Fruit fly (Drosophila melanogaster) whole organism, embryonic: ENCODE measurements around the gene Snx21.

Experiments used
- CG10209 ChIP-seq: fragments of 200-800 bp; sonication (Bioruptor generic); optimal IDR thresholded peaks from 3 replicates; lab custom pipeline; 2017; ENCODE audit warnings: missing biosample characterization, mild to moderate bottlenecking, missing genetic modification characterization, missing genetic modification reagents
- CG12391 ChIP-seq: fragments of 200-800 bp; sonication (Bioruptor generic); optimal IDR thresholded peaks from 3 replicates; lab custom pipeline; 2018; ENCODE audit warnings: missing biosample characterization, mild to moderate bottlenecking, missing genetic modification characterization, moderate library complexity
- CG12769 ChIP-seq: fragments of 200-800 bp; sonication (Bioruptor generic); optimal IDR thresholded peaks from 2 replicates; lab custom pipeline; 2019; ENCODE audit warnings: missing biosample characterization, mild to moderate bottlenecking, missing genetic modification characterization, moderate library complexity
- CG14050 ChIP-seq: fragments of 200-800 bp; sonication (Bioruptor generic); IDR thresholded peaks from 3 replicates; pipeline ENCODE4 v1.3.6; 2022; ENCODE audit warnings: missing biosample characterization, missing genetic modification characterization
- CG1647 ChIP-seq: fragments of 200-800 bp; sonication (Bioruptor generic); optimal IDR thresholded peaks from 3 replicates; lab custom pipeline; 2016; ENCODE audit warnings: missing biosample characterization, missing genetic modification characterization
- CG1792 ChIP-seq: fragments of 200-800 bp; sonication (Bioruptor generic); optimal IDR thresholded peaks from 2 replicates; lab custom pipeline; 2016; ENCODE audit warnings: missing biosample characterization, missing genetic modification characterization
- CG18619 ChIP-seq: fragments of 200-800 bp; sonication (Bioruptor generic); optimal IDR thresholded peaks from 3 replicates; lab custom pipeline; 2017; ENCODE audit warnings: missing biosample characterization, mild to moderate bottlenecking, missing genetic modification characterization
- CG31224 ChIP-seq: fragments of 200-800 bp; sonication (Bioruptor generic); IDR thresholded peaks from 2 replicates; pipeline ENCODE4 v1.3.6; 2022; ENCODE audit warnings: missing biosample characterization, missing genetic modification characterization
- CG3163 ChIP-seq: fragments of 200-800 bp; sonication (Bioruptor generic); optimal IDR thresholded peaks from 3 replicates; lab custom pipeline; 2016; ENCODE audit warnings: missing biosample characterization, missing genetic modification characterization
- CG32532 ChIP-seq: fragments of 200-800 bp; sonication (Bioruptor generic); IDR thresholded peaks from 2 replicates; pipeline ENCODE4 v1.3.6; 2022; ENCODE audit warnings: missing biosample characterization, missing genetic modification characterization
- CG8944 ChIP-seq: fragments of 200-800 bp; sonication (Bioruptor generic); optimal IDR thresholded peaks from 3 replicates; lab custom pipeline; 2016; ENCODE audit warnings: missing biosample characterization, missing genetic modification characterization
- CG9932 ChIP-seq: fragments of 200-800 bp; sonication (Bioruptor generic); IDR thresholded peaks from 2 replicates; pipeline ENCODE4 v1.3.6; 2022; ENCODE audit warnings: missing biosample characterization, missing genetic modification characterization
- CoRest ChIP-seq: fragments of 200-800 bp; sonication (Bioruptor generic); optimal IDR thresholded peaks from 3 replicates; lab custom pipeline; 2018; ENCODE audit warnings: missing biosample characterization, mild to moderate bottlenecking, missing genetic modification characterization, moderate library complexity
- Dfd ChIP-seq, 2 experiments: fragments of >200 bp; optimal IDR thresholded peaks; 2 replicates each; lab custom pipeline; 2017; ENCODE audit warnings: missing biosample characterization in 2 of 2, missing genetic modification characterization in 2 of 2
- Dip3 ChIP-seq: fragments of 200-800 bp; sonication (Bioruptor generic); optimal IDR thresholded peaks from 3 replicates; lab custom pipeline; 2016; ENCODE audit warnings: missing biosample characterization, missing genetic modification characterization
- MBD-R2 ChIP-seq: fragments of 200-800 bp; sonication (Bioruptor generic); IDR thresholded peaks from 2 replicates; pipeline ENCODE4 v1.3.6; 2022; ENCODE audit warnings: missing biosample characterization, missing genetic modification characterization
- Mrtf ChIP-seq: fragments of 200-800 bp; sonication (Bioruptor generic); IDR thresholded peaks from 3 replicates; pipeline ENCODE4 v1.3.6; 2022; ENCODE audit warnings: missing biosample characterization, missing genetic modification characterization
- NFAT ChIP-seq: fragments of 200-800 bp; sonication (Bioruptor generic); IDR thresholded peaks from 2 replicates; pipeline ENCODE4 v1.3.6; 2022; ENCODE audit warnings: missing biosample characterization, missing genetic modification characterization
- Pdp1 ChIP-seq, 2 experiments: fragments of 200-800 bp; sonication (Bioruptor generic); optimal IDR thresholded peaks; 3 replicates each; lab custom pipeline; 2016; ENCODE audit warnings: missing biosample characterization in 2 of 2, missing genetic modification characterization in 2 of 2, mild to moderate bottlenecking in 1 of 2, moderate library complexity in 1 of 2
- Poxn ChIP-seq: fragments of 200-800 bp; sonication (Bioruptor generic); IDR thresholded peaks from 2 replicates; pipeline ENCODE4 v1.3.6; 2022; ENCODE audit warnings: missing biosample characterization, missing genetic modification characterization
- Ptx1 ChIP-seq: fragments of 200-800 bp; sonication (Bioruptor generic); IDR thresholded peaks from 2 replicates; pipeline ENCODE4 v1.3.6; 2022; ENCODE audit warnings: missing biosample characterization, missing genetic modification characterization
- Ravus ChIP-seq: fragments of 200-800 bp; sonication (Bioruptor generic); IDR thresholded peaks from 2 replicates; pipeline ENCODE4 v1.3.6; 2022; ENCODE audit warnings: missing biosample characterization, missing genetic modification characterization
- Scr ChIP-seq: fragments of 200-800 bp; sonication (Bioruptor generic); IDR thresholded peaks from 2 replicates; pipeline ENCODE4 v1.3.6; 2022; ENCODE audit warnings: missing biosample characterization, missing genetic modification characterization; ENCODE audit not compliant: partially characterized antibody
- Sry-δ ChIP-seq: fragments of 200-800 bp; sonication (Bioruptor generic); optimal IDR thresholded peaks from 2 replicates; lab custom pipeline; 2016; ENCODE audit warnings: missing biosample characterization, missing genetic modification characterization
- az2 ChIP-seq: fragments of 200-800 bp; sonication (Bioruptor generic); optimal IDR thresholded peaks from 3 replicates; lab custom pipeline; 2016; ENCODE audit warnings: missing biosample characterization, missing genetic modification characterization
- cad ChIP-seq: fragments of >200 bp; optimal IDR thresholded peaks from 2 replicates; lab custom pipeline; 2017; ENCODE audit warnings: missing biosample characterization, missing genetic modification characterization
- chif ChIP-seq, 2 experiments: fragments of 200-800 bp; sonication (Bioruptor generic); optimal IDR thresholded peaks; 3 replicates each; lab custom pipeline; 2016; ENCODE audit warnings: missing biosample characterization in 2 of 2, missing genetic modification characterization in 2 of 2
- crol ChIP-seq: fragments of 200-800 bp; sonication (Bioruptor generic); IDR thresholded peaks from 2 replicates; pipeline ENCODE4 v1.3.6; 2022; ENCODE audit warnings: missing biosample characterization, missing genetic modification characterization
- fd64A ChIP-seq: fragments of 200-800 bp; sonication (Bioruptor generic); optimal IDR thresholded peaks from 3 replicates; lab custom pipeline; 2018; ENCODE audit warnings: missing biosample characterization, mild to moderate bottlenecking, missing genetic modification characterization
- gsb-n ChIP-seq: fragments of 200-800 bp; sonication (Bioruptor generic); optimal IDR thresholded peaks from 3 replicates; lab custom pipeline; 2018; ENCODE audit warnings: missing biosample characterization, mild to moderate bottlenecking, missing genetic modification characterization
- ham ChIP-seq: fragments of 200-800 bp; sonication (Bioruptor generic); IDR thresholded peaks from 2 replicates; pipeline ENCODE4 v1.3.6; 2022; ENCODE audit warnings: missing biosample characterization, missing genetic modification characterization
- hbn ChIP-seq: fragments of 200-800 bp; sonication (Bioruptor generic); IDR thresholded peaks from 2 replicates; pipeline ENCODE4 v1.3.6; 2022; ENCODE audit warnings: missing biosample characterization, missing genetic modification characterization; ENCODE audit not compliant: partially characterized antibody
- insv ChIP-seq, 2 experiments: fragments of 200-800 bp; sonication (Bioruptor generic); optimal IDR thresholded peaks; 3 replicates each; lab custom pipeline; 2016 to 2018; ENCODE audit warnings: missing biosample characterization in 2 of 2, missing genetic modification characterization in 2 of 2
- kah ChIP-seq: fragments of 200-800 bp; sonication (Bioruptor generic); optimal IDR thresholded peaks from 2 replicates; lab custom pipeline; 2018; ENCODE audit warnings: missing biosample characterization, mild to moderate bottlenecking, missing genetic modification characterization
- odd ChIP-seq: fragments of 200-800 bp; sonication (Bioruptor generic); optimal IDR thresholded peaks from 2 replicates; lab custom pipeline; 2017; ENCODE audit warnings: missing biosample characterization, mild to moderate bottlenecking, missing genetic modification characterization
- row ChIP-seq: fragments of 200-800 bp; sonication (Bioruptor generic); IDR thresholded peaks from 3 replicates; pipeline ENCODE4 v1.3.6; 2022; ENCODE audit warnings: missing biosample characterization, missing genetic modification characterization
- sna ChIP-seq: fragments of 200-800 bp; sonication (Bioruptor generic); IDR thresholded peaks from 2 replicates; pipeline ENCODE4 v1.3.6; 2022; ENCODE audit warnings: missing biosample characterization, missing genetic modification characterization; ENCODE audit not compliant: partially characterized antibody
- sug ChIP-seq: fragments of 200-800 bp; optimal IDR thresholded peaks from 2 replicates; lab custom pipeline; 2019; ENCODE audit warnings: missing biosample characterization, mild to moderate bottlenecking, missing genetic modification characterization, moderate library complexity
- trem ChIP-seq: fragments of 200-800 bp; optimal IDR thresholded peaks from 3 replicates; lab custom pipeline; 2019; ENCODE audit warnings: missing biosample characterization, mild to moderate bottlenecking, missing genetic modification characterization, moderate library complexity
- wdn ChIP-seq: fragments of 200-800 bp; sonication (Bioruptor generic); IDR thresholded peaks from 2 replicates; pipeline ENCODE4 v1.3.6; 2022; ENCODE audit warnings: missing biosample characterization, missing genetic modification characterization
- yki ChIP-seq: fragments of >200 bp; optimal IDR thresholded peaks from 3 replicates; lab custom pipeline; 2018
- z ChIP-seq: fragments of 200-800 bp; sonication (Bioruptor generic); IDR thresholded peaks from 3 replicates; pipeline ENCODE4 v1.3.6; 2022; ENCODE audit warnings: missing biosample characterization, missing genetic modification characterization
- zen2 ChIP-seq: fragments of 200-800 bp; sonication (Bioruptor generic); IDR thresholded peaks from 3 replicates; pipeline ENCODE4 v1.3.6; 2022; ENCODE audit warnings: missing biosample characterization, missing genetic modification characterization; ENCODE audit not compliant: partially characterized antibody

Gene Snx21

dm6 chr2L:2727364-2727763 lies 38.1 kb downstream of the Snx21 start (continued):
- TF ChIP-seq CG1792 (GFP tag; lab: Kevin White, UChicago) (no peak), wdn (GFP tag; lab: Robert Waterston, UW) (peak; percentile 4; the same call in 1 of the 2 replicates), kah (GFP tag; lab: Kevin White, UChicago) (no peak), Mrtf (GFP tag; lab: Robert Waterston, UW) (no peak), CG1647 (GFP tag; lab: Kevin White, UChicago) (no peak), fd64A (GFP tag; lab: Kevin White, UChicago) (no peak), insv (GFP tag; optimal IDR thresholded peaks at IDR 0.05; lab: Kevin White, UChicago) (no peak), Dip3 (GFP tag; lab: Kevin White, UChicago) (no peak), zen2 (GFP tag; lab: Robert Waterston, UW) (no peak), CG8944 (GFP tag; lab: Kevin White, UChicago) (no peak), Sry-δ (GFP tag; lab: Kevin White, UChicago) (no peak), yki (lab: Kevin White, UChicago) (no peak), ham (no peak), Poxn (GFP tag; lab: Robert Waterston, UW) (no peak), az2 (GFP tag; lab: Kevin White, UChicago) (no peak), CoRest (no peak), CG9932 (GFP tag; lab: Robert Waterston, UW) (no peak), hbn (GFP tag; lab: Robert Waterston, UW) (no peak), sug (peak; percentile 26), gsb-n (no peak), CG3163 (GFP tag; lab: Kevin White, UChicago) (no peak), CG32532 (GFP tag; lab: Robert Waterston, UW) (no peak), Scr (GFP tag; lab: Robert Waterston, UW) (no peak), crol (GFP tag; lab: Robert Waterston, UW) (peak; percentile 69), Ravus (GFP tag; lab: Robert Waterston, UW) (no peak), Dfd (GFP tag; optimal IDR thresholded peaks at IDR 0.05; lab: Kevin White, UChicago) (no peak), CG12769 (peak; percentile 87), z (GFP tag; lab: Robert Waterston, UW) (peak; percentile 41; the same call in 1 of the 3 replicates), sna (GFP tag; lab: Robert Waterston, UW) (no peak), trem (tag; lab: Kevin White, UChicago) (no peak), MBD-R2 (no peak), cad (GFP tag; lab: Kevin White, UChicago) (no peak), chif (GFP tag; optimal IDR thresholded peaks at IDR 0.05; lab: Kevin White, UChicago) (no peak), row (GFP tag; lab: Robert Waterston, UW) (0 out of 3 replicates have a peak, but pooled peaks have one; percentile 7), CG31224 (GFP tag; lab: Robert Waterston, UW) (peak; percentile 51), CG18619 (GFP tag; lab: Kevin White, UChicago) (no peak), Pdp1 (GFP tag; optimal IDR thresholded peaks at IDR 0.05; lab: Kevin White, UChicago) (no peak), CG10209 (GFP tag; lab: Kevin White, UChicago) (no peak), Ptx1 (GFP tag; lab: Robert Waterston, UW) (no peak), CG14050 (GFP tag; lab: Robert Waterston, UW) (no peak), NFAT (GFP tag; lab: Robert Waterston, UW) (0 out of 2 replicates have a peak, but pooled peaks have one; percentile 4), CG12391 (tag; lab: Kevin White, UChicago) (no peak)

- no peak for TF ChIP-seq odd (GFP tag; lab: Kevin White, UChicago)
These were observed 40.1 kb downstream of the Snx21 start, which contains the start of gene CG31689 for dm6 chr2L:2725374-2725773. CG31689 (plus strand) TSS chr2L:2725674.
